Fruit fly (Drosophila melanogaster) whole organism, adult: ENCODE measurements around the gene Tango2.

Experiments used
- CG14711 ChIP-seq: fragments of 200-800 bp; sonication (Bioruptor generic); optimal IDR thresholded peaks from 2 replicates; lab custom pipeline; 2018; ENCODE audit warnings: missing biosample characterization, mild to moderate bottlenecking, missing genetic modification characterization, moderate library complexity
- Crg-1 ChIP-seq: fragments of 200-800 bp; sonication (Bioruptor generic); optimal IDR thresholded peaks from 2 replicates; lab custom pipeline; 2016; ENCODE audit warnings: missing biosample characterization, missing genetic modification characterization
- Mnt ChIP-seq: fragments of 200-800 bp; sonication (Bioruptor generic); optimal IDR thresholded peaks from 2 replicates; lab custom pipeline; 2016; ENCODE audit warnings: missing biosample characterization, mild to moderate bottlenecking, missing genetic modification characterization
- cic ChIP-seq: fragments of 200-800 bp; sonication (Bioruptor generic); optimal IDR thresholded peaks from 2 replicates; lab custom pipeline; 2017; ENCODE audit warnings: missing biosample characterization, mild to moderate bottlenecking, missing genetic modification characterization, moderate library complexity
- kay ChIP-seq: fragments of 200-800 bp; sonication (Bioruptor generic); peaks from one replicate; lab custom pipeline; 2016; ENCODE audit warnings: missing biosample characterization, missing genetic modification characterization, borderline replicate concordance
- tj ChIP-seq: fragments of 200-800 bp; sonication (Bioruptor generic); optimal IDR thresholded peaks from 3 replicates; lab custom pipeline; 2017; ENCODE audit warnings: missing biosample characterization, mild to moderate bottlenecking, missing genetic modification characterization, moderate library complexity

DNA sequence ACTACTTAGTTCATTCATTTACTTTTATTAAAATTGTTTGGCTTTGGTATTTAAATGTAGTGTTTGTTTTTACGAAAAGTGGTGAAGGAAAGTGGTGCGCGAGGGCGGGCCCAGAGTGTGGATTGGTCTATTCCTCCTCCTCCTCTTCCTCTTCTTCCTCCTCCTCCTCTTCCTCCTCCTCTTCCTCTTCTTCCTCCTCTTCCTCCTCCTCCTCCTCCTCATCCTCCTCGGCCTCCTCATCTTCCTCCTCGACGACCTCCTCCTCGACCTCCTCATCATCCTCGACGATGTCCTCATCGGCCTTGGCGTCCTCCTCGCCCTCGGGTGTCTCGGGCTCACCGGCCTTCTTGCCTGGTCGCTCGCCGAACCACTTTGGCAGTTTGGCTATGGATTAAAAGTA is 23.1 kb upstream of the Tango2 start:
- no peak for TF ChIP-seq cic (GFP tag; lab: Kevin White, UChicago)
- TF ChIP-seq kay, result no peak
- TF ChIP-seq tj (GFP tag; lab: Kevin White, UChicago), result no peak
- TF ChIP-seq Crg-1 (GFP tag; lab: Kevin White, UChicago), result no peak
- TF ChIP-seq CG14711 (tag; lab: Kevin White, UChicago), result no peak
- TF ChIP-seq Mnt, result no peak
